Fruit fly (Drosophila melanogaster) whole organism, embryonic: ENCODE results near the gene CG34008.

Experiments used
- ATbp ChIP-seq: fragments of 200-800 bp; sonication (Bioruptor generic); optimal IDR thresholded peaks from 2 replicates; lab custom pipeline; 2017; ENCODE audit warnings: missing biosample characterization, mild to moderate bottlenecking, missing genetic modification characterization, missing genetic modification reagents
- Aef1 ChIP-seq: fragments of 200-800 bp; sonication (Bioruptor generic); IDR thresholded peaks from 3 replicates; pipeline ENCODE4 v1.3.6; 2022; ENCODE audit warnings: missing biosample characterization, missing genetic modification characterization
- Atf3 ChIP-seq: fragments of 200-800 bp; sonication (Bioruptor generic); optimal IDR thresholded peaks from 3 replicates; lab custom pipeline; 2016; ENCODE audit warnings: missing biosample characterization, missing genetic modification characterization
- B-H1 ChIP-seq: fragments of 200-800 bp; sonication (Bioruptor generic); IDR thresholded peaks from 3 replicates; pipeline ENCODE4 v1.3.6; 2022; ENCODE audit warnings: missing biosample characterization, missing genetic modification characterization
- Bgb ChIP-seq: fragments of 200-800 bp; sonication (Bioruptor generic); IDR thresholded peaks from 2 replicates; pipeline ENCODE4 v1.3.6; 2022; ENCODE audit warnings: missing biosample characterization, missing genetic modification characterization; ENCODE audit not compliant: partially characterized antibody
- BtbVII ChIP-seq: fragments of 200-800 bp; sonication (Bioruptor generic); optimal IDR thresholded peaks from 3 replicates; lab custom pipeline; 2017; ENCODE audit warnings: missing biosample characterization, mild to moderate bottlenecking, missing genetic modification characterization
- CG10431 ChIP-seq: fragments of 200-800 bp; sonication (Bioruptor generic); optimal IDR thresholded peaks from 3 replicates; lab custom pipeline; 2018; ENCODE audit warnings: missing biosample characterization, mild to moderate bottlenecking, missing genetic modification characterization
- CG12299 ChIP-seq: fragments of 200-800 bp; sonication (Bioruptor generic); optimal IDR thresholded peaks from 2 replicates; lab custom pipeline; 2018; ENCODE audit warnings: missing biosample characterization, mild to moderate bottlenecking, missing genetic modification characterization
- CG15696 ChIP-seq: fragments of 200-800 bp; sonication (Bioruptor generic); optimal IDR thresholded peaks from 2 replicates; lab custom pipeline; 2019; ENCODE audit warnings: missing biosample characterization, mild to moderate bottlenecking, missing genetic modification characterization, moderate library complexity
- CG16779 ChIP-seq: fragments of 200-800 bp; sonication (Bioruptor generic); IDR thresholded peaks from 2 replicates; pipeline ENCODE4 v1.3.6; 2022; ENCODE audit warnings: missing biosample characterization, missing genetic modification characterization
- CG16863 ChIP-seq: fragments of 200-800 bp; sonication (Bioruptor generic); optimal IDR thresholded peaks from 3 replicates; lab custom pipeline; 2016; ENCODE audit warnings: missing biosample characterization, missing genetic modification characterization
- CG17802 ChIP-seq: fragments of 200-800 bp; sonication (Bioruptor generic); optimal IDR thresholded peaks from 2 replicates; lab custom pipeline; 2018; ENCODE audit warnings: missing biosample characterization, mild to moderate bottlenecking, missing genetic modification characterization, moderate library complexity
- CG2875 ChIP-seq: fragments of 200-800 bp; sonication (Bioruptor generic); optimal IDR thresholded peaks from 2 replicates; lab custom pipeline; 2017; ENCODE audit warnings: missing biosample characterization, mild to moderate bottlenecking, missing genetic modification characterization, missing genetic modification reagents
- CG2889 ChIP-seq: fragments of 200-800 bp; sonication (Bioruptor generic); IDR thresholded peaks from 3 replicates; pipeline ENCODE4 v1.3.6; 2022; ENCODE audit warnings: missing biosample characterization, missing genetic modification characterization
- CG30431 ChIP-seq: fragments of 200-800 bp; sonication (Bioruptor generic); optimal IDR thresholded peaks from 2 replicates; lab custom pipeline; 2017; ENCODE audit warnings: missing biosample characterization, missing genetic modification characterization
- CG31365 ChIP-seq: fragments of 200-800 bp; sonication (Bioruptor generic); optimal IDR thresholded peaks from 2 replicates; lab custom pipeline; 2018; ENCODE audit warnings: missing biosample characterization, mild to moderate bottlenecking, missing genetic modification characterization
- CG3163 ChIP-seq: fragments of 200-800 bp; sonication (Bioruptor generic); optimal IDR thresholded peaks from 3 replicates; lab custom pipeline; 2016; ENCODE audit warnings: missing biosample characterization, missing genetic modification characterization
- CG4282 ChIP-seq: fragments of 200-800 bp; sonication (Bioruptor generic); optimal IDR thresholded peaks from 2 replicates; lab custom pipeline; 2016; ENCODE audit warnings: missing biosample characterization, missing genetic modification characterization
- CG4360 ChIP-seq: fragments of 200-800 bp; sonication (Bioruptor generic); IDR thresholded peaks from 2 replicates; pipeline ENCODE4 v1.3.6; 2022; ENCODE audit warnings: missing biosample characterization, missing genetic modification characterization
- CG7928 ChIP-seq: fragments of 200-800 bp; sonication (Bioruptor generic); optimal IDR thresholded peaks from 2 replicates; lab custom pipeline; 2017; ENCODE audit warnings: missing biosample characterization, mild to moderate bottlenecking, missing genetic modification characterization
- CG7987 ChIP-seq: fragments of 200-800 bp; sonication (Bioruptor generic); optimal IDR thresholded peaks from 2 replicates; lab custom pipeline; 2018; ENCODE audit warnings: missing biosample characterization, mild to moderate bottlenecking, missing genetic modification characterization, moderate library complexity
- CG8765 ChIP-seq: fragments of 200-800 bp; sonication (Bioruptor generic); IDR thresholded peaks from 2 replicates; pipeline ENCODE4 v1.3.6; 2022; ENCODE audit warnings: missing biosample characterization, missing genetic modification characterization
- CHES-1-like ChIP-seq: fragments of 200-800 bp; sonication (Bioruptor generic); optimal IDR thresholded peaks from 2 replicates; lab custom pipeline; 2016; ENCODE audit warnings: missing biosample characterization, missing genetic modification characterization
- Dll ChIP-seq: fragments of 200-800 bp; sonication (Bioruptor generic); IDR thresholded peaks from 4 replicates; pipeline ENCODE4 v1.3.6; 2022; ENCODE audit warnings: missing biosample characterization, missing genetic modification characterization; ENCODE audit not compliant: partially characterized antibody
- HHEX ChIP-seq: fragments of 200-800 bp; sonication (Bioruptor generic); optimal IDR thresholded peaks from 3 replicates; lab custom pipeline; 2017; ENCODE audit warnings: missing biosample characterization, mild to moderate bottlenecking, missing genetic modification characterization, missing genetic modification reagents
- HmgZ ChIP-seq: fragments of 200-800 bp; sonication (Bioruptor generic); optimal IDR thresholded peaks from 2 replicates; lab custom pipeline; 2018; ENCODE audit warnings: missing biosample characterization, mild to moderate bottlenecking, missing genetic modification characterization
- Kr ChIP-seq: fragments of 200-800 bp; sonication (Bioruptor generic); optimal IDR thresholded peaks from 2 replicates; lab custom pipeline; 2017; ENCODE audit warnings: missing biosample characterization, mild to moderate bottlenecking, missing genetic modification characterization
- Oaz ChIP-seq: fragments of 200-800 bp; sonication (Bioruptor generic); IDR thresholded peaks from 2 replicates; pipeline ENCODE4 v1.3.6; 2022; ENCODE audit warnings: missing biosample characterization, missing genetic modification characterization
- Oli ChIP-seq: fragments of 200-800 bp; sonication (Bioruptor generic); optimal IDR thresholded peaks from 2 replicates; lab custom pipeline; 2018; ENCODE audit warnings: missing biosample characterization, mild to moderate bottlenecking, missing genetic modification characterization, moderate library complexity
- ara ChIP-seq: fragments of 200-800 bp; sonication (Bioruptor generic); IDR thresholded peaks from 2 replicates; pipeline ENCODE4 v1.3.6; 2022; ENCODE audit warnings: missing biosample characterization, missing genetic modification characterization
- bcd ChIP-seq: fragments of 200-800 bp; sonication (Bioruptor generic); optimal IDR thresholded peaks from 2 replicates; lab custom pipeline; 2017; ENCODE audit warnings: missing biosample characterization, mild to moderate bottlenecking, missing genetic modification characterization
- corto ChIP-seq: fragments of 200-800 bp; sonication (Bioruptor generic); optimal IDR thresholded peaks from 2 replicates; lab custom pipeline; 2016; ENCODE audit warnings: missing biosample characterization, mild to moderate bottlenecking, missing genetic modification characterization, moderate library complexity
- da ChIP-seq: fragments of 200-800 bp; sonication (Bioruptor generic); optimal IDR thresholded peaks from 2 replicates; lab custom pipeline; 2016; ENCODE audit warnings: missing biosample characterization, missing genetic modification characterization
- danr ChIP-seq: fragments of 200-800 bp; sonication (Bioruptor generic); IDR thresholded peaks from 2 replicates; pipeline ENCODE4 v1.3.6; 2022; ENCODE audit warnings: missing biosample characterization, missing genetic modification characterization
- fru ChIP-seq: fragments of >200 bp; optimal IDR thresholded peaks from 2 replicates; lab custom pipeline; 2017
- luna ChIP-seq: fragments of 200-800 bp; sonication (Bioruptor generic); optimal IDR thresholded peaks from 2 replicates; lab custom pipeline; 2016; ENCODE audit warnings: missing biosample characterization, missing genetic modification characterization
- mam ChIP-seq: fragments of 200-800 bp; sonication (Bioruptor generic); optimal IDR thresholded peaks from 3 replicates; lab custom pipeline; 2016; ENCODE audit warnings: missing biosample characterization, missing genetic modification characterization
- nau ChIP-seq: fragments of 200-800 bp; sonication (Bioruptor generic); optimal IDR thresholded peaks from 3 replicates; lab custom pipeline; 2017; ENCODE audit warnings: missing biosample characterization, mild to moderate bottlenecking, missing genetic modification characterization, missing genetic modification reagents
- phol ChIP-seq: fragments of 200-800 bp; sonication (Bioruptor generic); optimal IDR thresholded peaks from 3 replicates; lab custom pipeline; 2018; ENCODE audit warnings: missing biosample characterization, mild to moderate bottlenecking, missing genetic modification characterization, moderate library complexity
- row ChIP-seq: fragments of 200-800 bp; sonication (Bioruptor generic); IDR thresholded peaks from 3 replicates; pipeline ENCODE4 v1.3.6; 2022; ENCODE audit warnings: missing biosample characterization, missing genetic modification characterization
- sens-2 ChIP-seq: fragments of 200-800 bp; sonication (Bioruptor generic); IDR thresholded peaks from 2 replicates; pipeline ENCODE4 v1.3.6; 2022; ENCODE audit warnings: missing biosample characterization, missing genetic modification characterization
- seq ChIP-seq: fragments of 200-800 bp; sonication (Bioruptor generic); IDR thresholded peaks from 2 replicates; pipeline ENCODE4 v1.3.6; 2022; ENCODE audit warnings: missing biosample characterization, missing genetic modification characterization
- sob ChIP-seq: fragments of 200-800 bp; sonication (Bioruptor generic); IDR thresholded peaks from 2 replicates; pipeline ENCODE4 v1.3.6; 2022; ENCODE audit warnings: missing biosample characterization, missing genetic modification characterization
- sr ChIP-seq: fragments of 200-800 bp; sonication (Bioruptor generic); IDR thresholded peaks from 3 replicates; pipeline ENCODE4 v1.3.6; 2022; ENCODE audit warnings: missing biosample characterization, missing genetic modification characterization
- ssp ChIP-seq: fragments of 200-800 bp; sonication (Bioruptor generic); IDR thresholded peaks from 2 replicates; pipeline ENCODE4 v1.3.6; 2022; ENCODE audit warnings: missing biosample characterization, missing genetic modification characterization
- stc ChIP-seq: fragments of 200-800 bp; sonication (Bioruptor generic); IDR thresholded peaks from 2 replicates; pipeline ENCODE4 v1.3.6; 2022; ENCODE audit warnings: missing biosample characterization, missing genetic modification characterization
- trem ChIP-seq: fragments of 200-800 bp; optimal IDR thresholded peaks from 3 replicates; lab custom pipeline; 2019; ENCODE audit warnings: missing biosample characterization, mild to moderate bottlenecking, missing genetic modification characterization, moderate library complexity
- usp ChIP-seq: fragments of >200 bp; optimal IDR thresholded peaks from 2 replicates; lab custom pipeline; 2017; ENCODE audit warnings: missing biosample characterization, missing genetic modification characterization
- vnd ChIP-seq: fragments of 200-800 bp; sonication (Bioruptor generic); IDR thresholded peaks from 3 replicates; pipeline ENCODE4 v1.3.6; 2022; ENCODE audit warnings: missing biosample characterization, missing genetic modification characterization; ENCODE audit not compliant: partially characterized antibody
- zf30C ChIP-seq: fragments of 200-800 bp; sonication (Bioruptor generic); optimal IDR thresholded peaks from 3 replicates; lab custom pipeline; 2018; ENCODE audit warnings: missing biosample characterization, mild to moderate bottlenecking, missing genetic modification characterization

CG34008 gene

DNA sequence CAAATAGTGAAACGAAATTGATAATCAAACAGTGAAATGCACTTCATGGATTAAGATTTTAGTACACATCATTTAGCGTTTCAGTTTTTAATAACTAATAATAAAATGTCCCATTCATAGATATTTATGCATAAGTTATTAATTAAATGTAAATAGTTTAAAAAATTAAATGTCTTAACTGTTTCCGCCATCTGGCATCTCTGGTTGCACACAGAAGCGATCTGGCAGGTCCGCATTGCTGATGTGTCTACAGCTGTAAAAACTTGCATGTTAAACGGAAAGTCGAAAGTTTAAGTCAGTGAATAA is 7.1 kb upstream of the CG34008 start, which contains the start of gene Srp72 (continued):
- TF ChIP-seq HHEX (GFP tag; lab: Kevin White, UChicago), result peak; percentile 22
- no peak for TF ChIP-seq CG7987
- TF ChIP-seq CG8765 (GFP tag; lab: Robert Waterston, UW), result no peak
- 0 out of 2 replicates have a peak, but pooled peaks have one; percentile 12 for TF ChIP-seq sob
- TF ChIP-seq ATbp (GFP tag; lab: Kevin White, UChicago), result no peak
- no peak for TF ChIP-seq fru (lab: Kevin White, UChicago)
- TF ChIP-seq Oli (tag; lab: Kevin White, UChicago), result peak; percentile 24
- TF ChIP-seq zf30C (GFP tag; lab: Kevin White, UChicago), result no peak
- TF ChIP-seq CG2889, result no peak
- TF ChIP-seq CHES-1-like (GFP tag; lab: Kevin White, UChicago), result no peak
- 0 out of 2 replicates have a peak, but pooled peaks have one; percentile 7 for TF ChIP-seq ara (GFP tag; lab: Robert Waterston, UW)
- no peak for TF ChIP-seq da (GFP tag; lab: Kevin White, UChicago)
- TF ChIP-seq mam (GFP tag; lab: Kevin White, UChicago), result no peak
- no peak for TF ChIP-seq vnd (GFP tag; lab: Robert Waterston, UW)
- 0 out of 2 replicates have a peak, but pooled peaks have one; percentile 9 for TF ChIP-seq sens-2 (GFP tag; lab: Robert Waterston, UW)
- no peak for TF ChIP-seq CG31365
- peak; percentile 45; the same call in 1 of the 2 replicates for TF ChIP-seq stc (GFP tag; lab: Robert Waterston, UW)
- TF ChIP-seq ssp (GFP tag; lab: Robert Waterston, UW), result no peak
- no peak for TF ChIP-seq CG12299 (tag; lab: Kevin White, UChicago)
- no peak for TF ChIP-seq Kr (GFP tag; lab: Kevin White, UChicago)
- no peak for TF ChIP-seq CG30431
- no peak for TF ChIP-seq CG4360 (GFP tag; lab: Robert Waterston, UW)
- TF ChIP-seq row (GFP tag; lab: Robert Waterston, UW), result peak; percentile 68
- TF ChIP-seq CG16863 (GFP tag; lab: Kevin White, UChicago), result no peak
- peak; percentile 25; the same call in 2 of the 3 replicates for TF ChIP-seq B-H1 (GFP tag; lab: Robert Waterston, UW)
- no peak for TF ChIP-seq danr (GFP tag; lab: Robert Waterston, UW)

- TF ChIP-seq Dll, result no peak
- TF ChIP-seq CG4282 (GFP tag; lab: Kevin White, UChicago), result no peak
- TF ChIP-seq luna (GFP tag; lab: Kevin White, UChicago), result no peak
- peak; percentile 75 for TF ChIP-seq bcd (GFP tag; lab: Kevin White, UChicago)
- TF ChIP-seq CG10431 (GFP tag; lab: Kevin White, UChicago), result peak; percentile 74
- no peak for TF ChIP-seq CG3163 (GFP tag; lab: Kevin White, UChicago)
- no peak for TF ChIP-seq Oaz (GFP tag; lab: Robert Waterston, UW)
- TF ChIP-seq CG2875 (GFP tag; lab: Kevin White, UChicago), result peak; percentile 79
- TF ChIP-seq usp (GFP tag; lab: Kevin White, UChicago), result no peak
- TF ChIP-seq seq (GFP tag; lab: Robert Waterston, UW), result peak; percentile 62
- TF ChIP-seq BtbVII (GFP tag; lab: Kevin White, UChicago), result peak; percentile 77
- TF ChIP-seq CG16779 (GFP tag; lab: Robert Waterston, UW), result 0 out of 2 replicates have a peak, but pooled peaks have one; percentile 47
- no peak for TF ChIP-seq Bgb (GFP tag; lab: Robert Waterston, UW)
- TF ChIP-seq CG15696 (tag; lab: Kevin White, UChicago), result peak; percentile 70
- peak; percentile 53 for TF ChIP-seq Atf3 (GFP tag; lab: Kevin White, UChicago)
- 0 out of 3 replicates have a peak, but pooled peaks have one; percentile 18 for TF ChIP-seq sr (GFP tag; lab: Robert Waterston, UW)
- TF ChIP-seq CG7928, result no peak
- peak; percentile 66 for TF ChIP-seq CG17802 (tag; lab: Kevin White, UChicago)
- TF ChIP-seq corto (GFP tag; lab: Kevin White, UChicago), result peak; percentile 67
- peak; percentile 49 for TF ChIP-seq trem (tag; lab: Kevin White, UChicago)
- peak; percentile 19 for TF ChIP-seq HmgZ (tag; lab: Kevin White, UChicago)
- peak; percentile 38; the same call in 1 of the 3 replicates for TF ChIP-seq Aef1 (GFP tag; lab: Robert Waterston, UW)
- TF ChIP-seq nau (GFP tag; lab: Kevin White, UChicago), result peak; percentile 36
- TF ChIP-seq phol (tag; lab: Kevin White, UChicago), result peak; percentile 86
Observed at dm6 chr3R:20587630-20588479, 6.5 kb upstream of the CG34008 start, which contains the start of gene Septin2. Gene Septin2 (minus strand): TSS chr3R:20588356.
